Worm (Caenorhabditis elegans): ENCODE measurements around the gene ttm-2.

ttm-2 gene

DNA sequence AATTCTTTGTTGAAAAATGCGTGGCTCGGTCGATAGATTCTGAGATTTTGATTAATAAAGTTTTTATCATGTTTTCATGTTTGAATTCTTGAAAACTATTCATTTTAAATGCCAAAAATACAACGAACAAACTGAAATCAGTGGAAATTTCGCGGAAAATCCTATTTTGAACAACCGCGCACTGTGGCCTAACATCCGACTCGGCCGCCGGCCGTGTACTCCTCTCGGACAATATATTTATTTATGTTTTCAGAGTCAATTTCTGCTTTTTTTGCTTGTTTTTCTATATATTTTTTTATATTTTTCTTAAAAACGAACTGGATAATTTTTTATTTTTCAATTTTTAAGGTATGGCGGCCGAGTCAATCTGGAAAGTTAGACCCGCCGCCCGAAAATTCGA, 25.1 kb upstream of the ttm-2 start, which contains the start of gene F26G1.1 (continued):
- TF ChIP-seq F57C9.4 (tag; optimal IDR thresholded peaks at IDR 0.05) (no peak), unc-130 (GFP tag; optimal IDR thresholded peaks at IDR 0.05) (peak; percentile 81), dpff-1 (tag; optimal IDR thresholded peaks at IDR 0.05) (no peak)

- TF ChIP-seq let-526 (GFP tag; IDR thresholded peaks at IDR 0.05) (no peak), ztf-18 (tag; optimal IDR thresholded peaks at IDR 0.05) (no peak), lag-1 (GFP tag; IDR thresholded peaks at IDR 0.05) (no peak), ztf-25 (GFP tag; IDR thresholded peaks at IDR 0.05) (no peak), D2030.7 (GFP tag; IDR thresholded peaks at IDR 0.05) (no peak), madf-10 (tag; optimal IDR thresholded peaks at IDR 0.05) (no peak), unc-62 (GFP tag; optimal IDR thresholded peaks at IDR 0.05) (no peak), nfyb-1 (GFP tag; IDR thresholded peaks at IDR 0.05) (no peak), attf-3 (GFP tag; conservative IDR thresholded peaks at IDR 0.05) (peak; percentile 85)
These were observed 24.5 kb upstream of the ttm-2 start for ce11 chrII:4790687-4791086.

- no peak for TF ChIP-seq ceh-58 (GFP tag; IDR thresholded peaks at IDR 0.05)
These were observed 23.7 kb upstream of the ttm-2 start, which contains the start of gene F26G1.15 for ce11 chrII:4789835-4790343. F26G1.15 (plus strand) TSS chrII:4790293.

- TF ChIP-seq zim-3 (tag; optimal IDR thresholded peaks at IDR 0.05) (no peak), ekl-4 (GFP tag; IDR thresholded peaks at IDR 0.05) (no peak), atf-7 (tag; optimal IDR thresholded peaks at IDR 0.05) (no peak), fkh-3 (tag; optimal IDR thresholded peaks at IDR 0.05) (no peak), pha-4 (tag; optimal IDR thresholded peaks at IDR 0.05) (no peak), hlh-26 (GFP tag; conservative IDR thresholded peaks at IDR 0.05) (no peak), madf-3 (GFP tag; IDR thresholded peaks at IDR 0.05) (no peak), athp-1 (tag; optimal IDR thresholded peaks at IDR 0.05) (no peak), sea-2 (GFP tag; IDR thresholded peaks at IDR 0.05) (no peak), ztf-6 (GFP tag; IDR thresholded peaks at IDR 0.05) (no peak), ceh-100 (GFP tag; IDR thresholded peaks at IDR 0.05) (no peak), C06A6.2 (GFP tag; conservative IDR thresholded peaks at IDR 0.05) (no peak), F33H1.4 (GFP tag; IDR thresholded peaks at IDR 0.05) (no peak), mcd-1 (GFP tag; IDR thresholded peaks at IDR 0.05) (no peak), lir-1 (GFP tag; conservative IDR thresholded peaks at IDR 0.05) (no peak), madf-6 (GFP tag; IDR thresholded peaks at IDR 0.05) (no peak), lsy-27 (tag; optimal IDR thresholded peaks at IDR 0.05; ENCODE audit: borderline replicate concordance, insufficient read depth) (no peak)
These were observed 20.0 kb upstream of the ttm-2 start, which contains the start of gene msp-3 for ce11 chrII:4786181-4786580. msp-3 (minus strand) TSS chrII:4786281.

ce11 chrII:4784436-4784835, 18.3 kb upstream of the ttm-2 start, which contains the start of gene nep-12:
nep-12 (minus strand) TSS chrII:4784536.
- no peak for TF ChIP-seq unc-130 (GFP tag; optimal IDR thresholded peaks at IDR 0.05)
- TF ChIP-seq repo-1 (tag; optimal IDR thresholded peaks at IDR 0.05) = no peak
- no peak for TF ChIP-seq ZK185.1 (tag; optimal IDR thresholded peaks at IDR 0.05; ENCODE audit: poor library complexity, severe bottlenecking)
- TF ChIP-seq tbx-9 (tag; optimal IDR thresholded peaks at IDR 0.05; ENCODE audit: borderline replicate concordance) = no peak
- TF ChIP-seq Y95B8A.8 (GFP tag; IDR thresholded peaks at IDR 0.05) = no peak
- TF ChIP-seq madf-10 (tag; optimal IDR thresholded peaks at IDR 0.05) = no peak
- no peak for TF ChIP-seq F49E8.2 (tag; optimal IDR thresholded peaks at IDR 0.05; ENCODE audit: insufficient read depth)
- TF ChIP-seq mel-28 (tag; optimal IDR thresholded peaks at IDR 0.05; ENCODE audit: borderline replicate concordance) = no peak

Data from whole organism, young adult.